Fruit fly (Drosophila melanogaster) whole organism, embryonic: Measurements from ENCODE around the gene SkpC.

Experiments used
- Aef1 ChIP-seq: fragments of 200-800 bp; sonication (Bioruptor generic); IDR thresholded peaks from 3 replicates; pipeline ENCODE4 v1.3.6; 2022; ENCODE audit warnings: missing biosample characterization, missing genetic modification characterization
- B-H1 ChIP-seq: fragments of 200-800 bp; sonication (Bioruptor generic); IDR thresholded peaks from 3 replicates; pipeline ENCODE4 v1.3.6; 2022; ENCODE audit warnings: missing biosample characterization, missing genetic modification characterization
- C15 ChIP-seq: fragments of 200-800 bp; sonication (Bioruptor generic); IDR thresholded peaks from 3 replicates; pipeline ENCODE4 v1.3.6; 2022; ENCODE audit warnings: missing biosample characterization, missing genetic modification characterization
- CG11247 ChIP-seq: fragments of 200-800 bp; sonication (Bioruptor generic); IDR thresholded peaks from 2 replicates; pipeline ENCODE4 v1.3.6; 2022; ENCODE audit warnings: missing biosample characterization, missing genetic modification characterization
- CG11398 ChIP-seq: fragments of 200-800 bp; sonication (Bioruptor generic); optimal IDR thresholded peaks from 2 replicates; lab custom pipeline; 2016; ENCODE audit warnings: missing biosample characterization, missing genetic modification characterization
- CG12219 ChIP-seq: fragments of 200-800 bp; sonication (Bioruptor generic); optimal IDR thresholded peaks from 3 replicates; lab custom pipeline; 2018; ENCODE audit warnings: missing biosample characterization, mild to moderate bottlenecking, missing genetic modification characterization
- CG12659 ChIP-seq: fragments of 200-800 bp; sonication (Bioruptor generic); optimal IDR thresholded peaks from 3 replicates; lab custom pipeline; 2017; ENCODE audit warnings: mild to moderate bottlenecking, missing biosample characterization, missing genetic modification reagents, missing genetic modification characterization
- CG13624 ChIP-seq: fragments of 200-800 bp; sonication (Bioruptor generic); optimal IDR thresholded peaks from 2 replicates; lab custom pipeline; 2016; ENCODE audit warnings: missing biosample characterization, missing genetic modification characterization
- CG16815 ChIP-seq: fragments of 200-800 bp; sonication (Bioruptor generic); optimal IDR thresholded peaks from 3 replicates; lab custom pipeline; 2017; ENCODE audit warnings: missing biosample characterization, mild to moderate bottlenecking, missing genetic modification characterization
- CG17361 ChIP-seq: fragments of 200-800 bp; sonication (Bioruptor generic); IDR thresholded peaks from 3 replicates; pipeline ENCODE4 v1.3.6; 2022; ENCODE audit warnings: missing biosample characterization, missing genetic modification characterization
- CG2129 ChIP-seq: fragments of 200-800 bp; sonication (Bioruptor generic); IDR thresholded peaks from 2 replicates; pipeline ENCODE4 v1.3.6; 2022; ENCODE audit warnings: missing biosample characterization, missing genetic modification characterization; ENCODE audit not compliant: partially characterized antibody
- CG2199 ChIP-seq: fragments of 200-800 bp; sonication (Bioruptor generic); IDR thresholded peaks from 3 replicates; pipeline ENCODE4 v1.3.6; 2022; ENCODE audit warnings: missing biosample characterization, missing genetic modification characterization
- CG2889 ChIP-seq: fragments of 200-800 bp; sonication (Bioruptor generic); IDR thresholded peaks from 3 replicates; pipeline ENCODE4 v1.3.6; 2022; ENCODE audit warnings: missing biosample characterization, missing genetic modification characterization
- CG30431 ChIP-seq: fragments of 200-800 bp; sonication (Bioruptor generic); optimal IDR thresholded peaks from 2 replicates; lab custom pipeline; 2017; ENCODE audit warnings: missing biosample characterization, missing genetic modification characterization
- CG3065 ChIP-seq: fragments of 200-800 bp; sonication (Bioruptor generic); optimal IDR thresholded peaks from 2 replicates; lab custom pipeline; 2016; ENCODE audit warnings: missing biosample characterization, missing genetic modification characterization
- CG31388 ChIP-seq: fragments of 200-800 bp; sonication (Bioruptor generic); optimal IDR thresholded peaks from 2 replicates; lab custom pipeline; 2016; ENCODE audit warnings: missing biosample characterization, missing genetic modification characterization
- CG32532 ChIP-seq: fragments of 200-800 bp; sonication (Bioruptor generic); IDR thresholded peaks from 2 replicates; pipeline ENCODE4 v1.3.6; 2022; ENCODE audit warnings: missing biosample characterization, missing genetic modification characterization
- CG4404 ChIP-seq: fragments of 200-800 bp; sonication (Bioruptor generic); IDR thresholded peaks from 2 replicates; pipeline ENCODE4 v1.3.6; 2022; ENCODE audit warnings: missing biosample characterization, missing genetic modification characterization
- CG6175 ChIP-seq: fragments of 200-800 bp; sonication (Bioruptor generic); IDR thresholded peaks from 3 replicates; pipeline ENCODE4 v1.3.6; 2022; ENCODE audit warnings: missing biosample characterization, missing genetic modification characterization
- CG7745 ChIP-seq: fragments of 200-800 bp; sonication (Bioruptor generic); optimal IDR thresholded peaks from 2 replicates; lab custom pipeline; 2018; ENCODE audit warnings: missing biosample characterization, mild to moderate bottlenecking, missing genetic modification characterization, moderate library complexity
- CG7786 ChIP-seq: fragments of 200-800 bp; sonication (Bioruptor generic); optimal IDR thresholded peaks from 2 replicates; lab custom pipeline; 2016; ENCODE audit warnings: missing biosample characterization, missing genetic modification characterization
- CG8290 ChIP-seq, 3 experiments: fragments of 200-800 bp; sonication (Bioruptor generic); optimal IDR thresholded peaks; 2 replicates each; lab custom pipeline; 2016 to 2019; ENCODE audit warnings: missing biosample characterization in 3 of 3, missing genetic modification characterization in 3 of 3, mild to moderate bottlenecking in 2 of 3, moderate library complexity in 1 of 3
- CHES-1-like ChIP-seq: fragments of 200-800 bp; sonication (Bioruptor generic); optimal IDR thresholded peaks from 2 replicates; lab custom pipeline; 2016; ENCODE audit warnings: missing biosample characterization, missing genetic modification characterization
- Dfd ChIP-seq, 2 experiments: fragments of >200 bp; optimal IDR thresholded peaks; 2 replicates each; lab custom pipeline; 2017; ENCODE audit warnings: missing biosample characterization in 2 of 2, missing genetic modification characterization in 2 of 2
- E2f2 ChIP-seq: fragments of 200-800 bp; sonication (Bioruptor generic); IDR thresholded peaks from 2 replicates; pipeline ENCODE4 v1.3.6; 2022; ENCODE audit warnings: missing biosample characterization, missing genetic modification characterization
- HmgD ChIP-seq: fragments of 200-800 bp; sonication (Bioruptor generic); optimal IDR thresholded peaks from 3 replicates; lab custom pipeline; 2016; ENCODE audit warnings: missing biosample characterization, missing genetic modification characterization
- Mes4 ChIP-seq: fragments of 200-800 bp; sonication (Bioruptor generic); optimal IDR thresholded peaks from 2 replicates; lab custom pipeline; 2016; ENCODE audit warnings: missing biosample characterization, missing genetic modification characterization
- NC2α ChIP-seq: fragments of 200-800 bp; sonication (Bioruptor generic); optimal IDR thresholded peaks from 2 replicates; lab custom pipeline; 2016; ENCODE audit warnings: missing biosample characterization, missing genetic modification characterization
- Side ChIP-seq: fragments of 200-800 bp; sonication (Bioruptor generic); optimal IDR thresholded peaks from 2 replicates; lab custom pipeline; 2016; ENCODE audit warnings: missing biosample characterization, missing genetic modification characterization
- Sry-β ChIP-seq: fragments of 200-800 bp; sonication (Bioruptor generic); optimal IDR thresholded peaks from 2 replicates; lab custom pipeline; 2018; ENCODE audit warnings: missing biosample characterization, mild to moderate bottlenecking, missing genetic modification characterization, moderate library complexity
- aop ChIP-seq: fragments of 200-800 bp; sonication (Bioruptor generic); IDR thresholded peaks from 2 replicates; pipeline ENCODE4 v1.3.6; 2022; ENCODE audit warnings: missing biosample characterization, missing genetic modification characterization
- ap ChIP-seq: fragments of 200-800 bp; sonication (Bioruptor generic); IDR thresholded peaks from 2 replicates; pipeline ENCODE4 v1.3.6; 2022; ENCODE audit warnings: missing biosample characterization, missing genetic modification characterization
- bigmax ChIP-seq: fragments of 200-800 bp; sonication (Bioruptor generic); optimal IDR thresholded peaks from 2 replicates; lab custom pipeline; 2018; ENCODE audit warnings: missing biosample characterization, mild to moderate bottlenecking, missing genetic modification characterization
- btn ChIP-seq: fragments of 200-800 bp; sonication (Bioruptor generic); optimal IDR thresholded peaks from 2 replicates; lab custom pipeline; 2016; ENCODE audit warnings: missing biosample characterization, missing genetic modification characterization
- cas ChIP-seq: fragments of 200-800 bp; sonication (Bioruptor generic); IDR thresholded peaks from 2 replicates; pipeline ENCODE4 v1.3.6; 2022; ENCODE audit warnings: missing biosample characterization, missing genetic modification characterization
- caup ChIP-seq: fragments of 200-800 bp; sonication (Bioruptor generic); optimal IDR thresholded peaks from 3 replicates; lab custom pipeline; 2017; ENCODE audit warnings: missing biosample characterization, mild to moderate bottlenecking, missing genetic modification characterization, moderate library complexity; ENCODE audit not compliant: severe bottlenecking
- crp ChIP-seq, 2 experiments: fragments of 200-800 bp; sonication (Bioruptor generic); optimal IDR thresholded peaks; 2 replicates in 1 of 2; 3 replicates in 1 of 2; lab custom pipeline; 2017; ENCODE audit warnings: missing biosample characterization in 2 of 2, missing genetic modification characterization in 2 of 2, mild to moderate bottlenecking in 1 of 2, moderate library complexity in 1 of 2
- dmrt11E ChIP-seq: fragments of 200-800 bp; sonication (Bioruptor generic); optimal IDR thresholded peaks from 3 replicates; lab custom pipeline; 2018; ENCODE audit warnings: missing biosample characterization, mild to moderate bottlenecking, missing genetic modification characterization, moderate library complexity
- fru ChIP-seq: fragments of >200 bp; optimal IDR thresholded peaks from 2 replicates; lab custom pipeline; 2017
- gcm2 ChIP-seq: fragments of 200-800 bp; sonication (Bioruptor generic); optimal IDR thresholded peaks from 2 replicates; lab custom pipeline; 2016; ENCODE audit warnings: missing biosample characterization, missing genetic modification characterization
- hb ChIP-seq: fragments of 200-800 bp; sonication (Bioruptor generic); IDR thresholded peaks from 3 replicates; pipeline ENCODE4 v1.3.6; 2022; ENCODE audit warnings: missing biosample characterization, missing genetic modification characterization; ENCODE audit not compliant: partially characterized antibody
- hth ChIP-seq: fragments of >200 bp; optimal IDR thresholded peaks from 2 replicates; lab custom pipeline; 2017; ENCODE audit warnings: inconsistent platforms
- ind ChIP-seq: fragments of 200-800 bp; sonication (Bioruptor generic); optimal IDR thresholded peaks from 3 replicates; lab custom pipeline; 2016; ENCODE audit warnings: missing biosample characterization, missing genetic modification characterization
- onecut ChIP-seq: fragments of 200-800 bp; sonication (Bioruptor generic); IDR thresholded peaks from 2 replicates; pipeline ENCODE4 v1.3.6; 2022; ENCODE audit warnings: missing biosample characterization, missing genetic modification characterization
- seq ChIP-seq: fragments of 200-800 bp; sonication (Bioruptor generic); IDR thresholded peaks from 2 replicates; pipeline ENCODE4 v1.3.6; 2022; ENCODE audit warnings: missing biosample characterization, missing genetic modification characterization
- slp2 ChIP-seq: fragments of 200-800 bp; sonication (Bioruptor generic); optimal IDR thresholded peaks from 2 replicates; lab custom pipeline; 2016; ENCODE audit warnings: missing biosample characterization, missing genetic modification characterization
- trh ChIP-seq: fragments of 200-800 bp; sonication (Bioruptor generic); optimal IDR thresholded peaks from 2 replicates; lab custom pipeline; 2016; ENCODE audit warnings: missing biosample characterization, missing genetic modification characterization
- unc-4 ChIP-seq: fragments of 200-800 bp; sonication (Bioruptor generic); IDR thresholded peaks from 2 replicates; pipeline ENCODE4 v1.3.6; 2022; ENCODE audit warnings: missing biosample characterization, missing genetic modification characterization; ENCODE audit not compliant: partially characterized antibody
- usp ChIP-seq: fragments of >200 bp; optimal IDR thresholded peaks from 2 replicates; lab custom pipeline; 2017; ENCODE audit warnings: missing biosample characterization, missing genetic modification characterization
- wdn ChIP-seq: fragments of 200-800 bp; sonication (Bioruptor generic); IDR thresholded peaks from 2 replicates; pipeline ENCODE4 v1.3.6; 2022; ENCODE audit warnings: missing biosample characterization, missing genetic modification characterization
- wek ChIP-seq: fragments of 200-800 bp; sonication (Bioruptor generic); optimal IDR thresholded peaks from 3 replicates; lab custom pipeline; 2018; ENCODE audit warnings: missing biosample characterization, mild to moderate bottlenecking, missing genetic modification characterization, moderate library complexity

The SkpC gene

DNA sequence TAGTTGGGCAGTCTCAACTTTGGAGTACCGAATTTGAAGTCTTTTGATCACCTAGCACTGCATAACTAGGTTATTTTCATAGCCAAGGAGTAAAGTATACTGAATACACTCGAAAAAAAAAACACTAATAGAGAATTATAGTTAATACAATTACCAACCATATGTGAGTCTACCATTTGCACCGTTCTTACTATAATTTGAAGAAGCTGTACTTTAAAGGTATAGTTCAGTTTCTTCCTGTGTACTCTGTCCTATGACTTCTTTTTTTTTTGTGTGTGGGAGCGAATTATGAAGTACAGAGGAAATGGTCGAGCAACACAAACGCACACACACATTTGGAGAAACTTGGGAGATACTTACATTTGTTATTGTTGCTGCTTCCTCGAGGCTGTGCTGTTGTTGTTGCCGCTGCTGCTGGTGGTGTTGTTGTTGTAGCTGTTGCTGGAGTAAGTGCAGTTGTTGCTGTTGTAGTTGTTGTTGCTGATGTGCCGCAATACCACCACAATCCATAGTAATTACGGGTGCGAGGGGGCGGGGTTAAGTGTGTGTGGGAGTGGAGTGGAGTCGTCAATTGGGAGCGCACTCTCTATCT, 34.7 kb downstream of the SkpC start (continued):
- TF ChIP-seq CG2129 (GFP tag; lab: Robert Waterston, UW) = no peak
- TF ChIP-seq CG31388 (GFP tag; lab: Kevin White, UChicago) = peak; percentile 73
- peak; percentile 78 for TF ChIP-seq B-H1 (GFP tag; lab: Robert Waterston, UW)
- TF ChIP-seq wdn (GFP tag; lab: Robert Waterston, UW) = peak; percentile 38; the same call in 1 of the 2 replicates
- peak; percentile 87 for TF ChIP-seq ap
- peak; percentile 83 for TF ChIP-seq CG4404
- peak; percentile 60; the same call in 1 of the 2 replicates for TF ChIP-seq E2f2 (GFP tag; lab: Robert Waterston, UW)
- TF ChIP-seq hb (GFP tag; lab: Robert Waterston, UW) = no peak
- TF ChIP-seq cas (GFP tag; lab: Robert Waterston, UW) = no peak
- peak; percentile 91 for TF ChIP-seq CG7786 (GFP tag; lab: Kevin White, UChicago)
- no peak for TF ChIP-seq usp (GFP tag; lab: Kevin White, UChicago)
- peak; percentile 75 for TF ChIP-seq trh (GFP tag; lab: Kevin White, UChicago)
- no peak for TF ChIP-seq bigmax (GFP tag; lab: Kevin White, UChicago)
- peak; percentile 90 for TF ChIP-seq btn (GFP tag; lab: Kevin White, UChicago)
- peak; percentile 75 for TF ChIP-seq Aef1 (GFP tag; lab: Robert Waterston, UW)
- peak; percentile 60 for TF ChIP-seq wek (GFP tag; lab: Kevin White, UChicago)
- peak; percentile 64 for TF ChIP-seq HmgD (GFP tag; lab: Kevin White, UChicago)
- peak; percentile 87 for TF ChIP-seq gcm2 (GFP tag; lab: Kevin White, UChicago)
- TF ChIP-seq CHES-1-like (GFP tag; lab: Kevin White, UChicago) = peak; percentile 86
- TF ChIP-seq CG16815 (GFP tag; lab: Kevin White, UChicago) = peak; percentile 91
- TF ChIP-seq seq (GFP tag; lab: Robert Waterston, UW) = peak; percentile 63; the same call in 1 of the 2 replicates
- peak; percentile 84 for TF ChIP-seq CG8290 (GFP tag; optimal IDR thresholded peaks at IDR 0.05; lab: Kevin White, UChicago)
- TF ChIP-seq CG8290 (tag; optimal IDR thresholded peaks at IDR 0.05; lab: Kevin White, UChicago) = peak; percentile 39 to 46
- no peak for TF ChIP-seq Dfd (GFP tag; optimal IDR thresholded peaks at IDR 0.05; lab: Kevin White, UChicago)
- no peak for TF ChIP-seq fru (lab: Kevin White, UChicago)
- TF ChIP-seq crp (GFP tag; optimal IDR thresholded peaks at IDR 0.05; lab: Kevin White, UChicago) = peak in 1 of 2 experiments; percentile 46
- peak; percentile 63 for TF ChIP-seq caup (GFP tag; lab: Kevin White, UChicago)
- TF ChIP-seq hth (lab: Kevin White, UChicago) = no peak
- TF ChIP-seq CG11398 = peak; percentile 88
- TF ChIP-seq NC2α (GFP tag; lab: Kevin White, UChicago) = peak; percentile 91
- peak; percentile 78 for TF ChIP-seq CG32532 (GFP tag; lab: Robert Waterston, UW)
- peak; percentile 89 for TF ChIP-seq CG12219 (GFP tag; lab: Kevin White, UChicago)
- TF ChIP-seq CG11247 = peak; percentile 50
- peak; percentile 62 for TF ChIP-seq aop
- TF ChIP-seq CG7745 (tag; lab: Kevin White, UChicago) = peak; percentile 58
- TF ChIP-seq CG2199 (GFP tag; lab: Robert Waterston, UW) = peak; percentile 91
- peak; percentile 94 for TF ChIP-seq CG17361
- no peak for TF ChIP-seq unc-4 (GFP tag; lab: Robert Waterston, UW)
- TF ChIP-seq slp2 (GFP tag; lab: Kevin White, UChicago) = peak; percentile 93
- peak; percentile 85 for TF ChIP-seq onecut (GFP tag; lab: Robert Waterston, UW)
- TF ChIP-seq CG6175 (GFP tag; lab: Robert Waterston, UW) = peak; percentile 28; the same call in 1 of the 3 replicates
- peak; percentile 66; the same call in 2 of the 3 replicates for TF ChIP-seq CG2889 (GFP tag; lab: Robert Waterston, UW)
- TF ChIP-seq CG3065 (GFP tag; lab: Kevin White, UChicago) = peak; percentile 90
- no peak; the same call in 2 of the 3 replicates for TF ChIP-seq C15 (GFP tag; lab: Robert Waterston, UW)
- TF ChIP-seq ind = peak; percentile 89
- TF ChIP-seq CG12659 = peak; percentile 85
- peak; percentile 94 for TF ChIP-seq CG30431 (GFP tag; lab: Kevin White, UChicago)
- TF ChIP-seq Side (GFP tag; lab: Kevin White, UChicago) = peak; percentile 87
- peak; percentile 98 for TF ChIP-seq dmrt11E (tag; lab: Kevin White, UChicago)
- TF ChIP-seq CG13624 (GFP tag; lab: Kevin White, UChicago) = peak; percentile 82
- TF ChIP-seq Mes4 = peak; percentile 91
- TF ChIP-seq Sry-β (GFP tag; lab: Kevin White, UChicago) = peak; percentile 60
